Worm (Caenorhabditis elegans) whole organism, L4 larva: Measurements from ENCODE around the gene B0244.16.

Experiments
- ces-1 ChIP-seq: fragments of 150-350 bp; sonication (generic microtip); optimal IDR thresholded peaks from 4 replicates; lab custom pipeline; 2014; ENCODE audit warnings: missing biosample characterization, missing genetic modification reagents, missing genetic modification characterization
- egl-27 ChIP-seq: sonication (generic microtip); optimal IDR thresholded peaks from 3 replicates; lab custom pipeline; 2017; ENCODE audit warnings: missing biosample characterization, missing genetic modification reagents, missing genetic modification characterization
- lin-13 ChIP-seq: fragments of 150-350 bp; optimal IDR thresholded peaks from 2 replicates; lab custom pipeline; 2014; ENCODE audit warnings: missing biosample characterization, missing genetic modification reagents, missing genetic modification characterization
- nhr-25 ChIP-seq: sonication (generic microtip); optimal IDR thresholded peaks from 2 replicates; lab custom pipeline; 2017; ENCODE audit warnings: missing genetic modification characterization, mild to moderate bottlenecking, missing compliant biosample characterization, antibody characterized with exemption, moderate library complexity, borderline replicate concordance; ENCODE audit not compliant: insufficient read depth
- nhr-77 ChIP-seq: fragments of 150-350 bp; optimal IDR thresholded peaks from 2 replicates; lab custom pipeline; 2014; ENCODE audit warnings: missing biosample characterization, missing genetic modification characterization

DNA sequence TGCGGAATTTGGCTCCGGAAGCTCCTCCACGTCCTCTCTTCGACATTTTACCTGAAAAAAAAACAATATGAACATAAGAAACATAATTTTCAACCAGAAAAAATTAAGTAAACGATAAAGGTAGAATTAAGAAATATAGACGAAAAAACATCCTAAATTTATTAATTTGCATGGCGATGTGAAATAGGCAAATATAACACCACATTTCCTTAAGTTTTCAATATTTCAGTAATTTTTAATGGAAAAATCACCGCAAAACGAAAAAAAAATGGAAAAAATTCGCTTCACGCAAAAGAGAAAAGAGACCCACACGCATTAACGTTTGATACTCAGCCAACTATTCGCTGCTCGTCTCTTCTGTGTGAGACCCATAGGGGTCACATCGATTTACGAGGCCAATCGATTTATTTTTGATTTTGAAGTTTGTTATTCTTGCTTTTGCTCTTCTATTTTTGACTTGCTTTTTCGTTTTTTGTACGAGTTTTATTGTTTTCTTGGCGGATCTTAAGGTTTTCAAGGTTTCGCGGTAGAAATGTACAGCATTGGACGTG is 34.6 kb upstream of the B0244.16 start, which contains the start of gene rpl-23:
- peak; percentile 96 for TF ChIP-seq nhr-77 (tag; lab: Kevin White, UChicago)
- TF ChIP-seq ces-1 (GFP tag; lab: Kevin White, UChicago), result peak; percentile 63
- peak; percentile 36 for TF ChIP-seq nhr-25 (tag; lab: Kevin White, UChicago)
- TF ChIP-seq lin-13, result peak; percentile 90
- TF ChIP-seq egl-27, result no peak
